Fruit fly (Drosophila melanogaster) whole organism, embryonic: Measurements from ENCODE around the gene Sys1.
A peak's percentile ranks its signal among the peaks of the same experiment; 100 is the strongest.

Experiments used
- CG10147 ChIP-seq: fragments of 200-800 bp; sonication (Bioruptor generic); optimal IDR thresholded peaks from 2 replicates; lab custom pipeline; 2019; ENCODE audit warnings: missing biosample characterization, mild to moderate bottlenecking, missing genetic modification characterization, moderate library complexity
- CG11247 ChIP-seq: fragments of 200-800 bp; sonication (Bioruptor generic); IDR thresholded peaks from 2 replicates; pipeline ENCODE4 v1.3.6; 2022; ENCODE audit warnings: missing biosample characterization, missing genetic modification characterization
- CG11504 ChIP-seq: fragments of 200-800 bp; sonication (Bioruptor generic); optimal IDR thresholded peaks from 3 replicates; lab custom pipeline; 2019; ENCODE audit warnings: missing biosample characterization, mild to moderate bottlenecking, missing genetic modification characterization, moderate library complexity
- CG12155 ChIP-seq: fragments of 200-800 bp; sonication (Bioruptor generic); optimal IDR thresholded peaks from 3 replicates; lab custom pipeline; 2016; ENCODE audit warnings: missing biosample characterization, missing genetic modification characterization
- CG12236 ChIP-seq: fragments of 200-800 bp; sonication (Bioruptor generic); optimal IDR thresholded peaks from 2 replicates; lab custom pipeline; 2016; ENCODE audit warnings: missing biosample characterization, missing genetic modification characterization
- CG13424 ChIP-seq: fragments of 200-800 bp; sonication (Bioruptor generic); optimal IDR thresholded peaks from 2 replicates; lab custom pipeline; 2019; ENCODE audit warnings: missing biosample characterization, mild to moderate bottlenecking, missing genetic modification characterization, moderate library complexity
- CG15073 ChIP-seq: fragments of 200-800 bp; sonication (Bioruptor generic); optimal IDR thresholded peaks from 2 replicates; lab custom pipeline; 2016; ENCODE audit warnings: missing biosample characterization, missing genetic modification characterization
- CG1647 ChIP-seq: fragments of 200-800 bp; sonication (Bioruptor generic); optimal IDR thresholded peaks from 3 replicates; lab custom pipeline; 2016; ENCODE audit warnings: missing biosample characterization, missing genetic modification characterization
- CG17359 ChIP-seq: fragments of 200-800 bp; sonication (Bioruptor generic); optimal IDR thresholded peaks from 3 replicates; lab custom pipeline; 2018; ENCODE audit warnings: missing biosample characterization, mild to moderate bottlenecking, missing genetic modification characterization, moderate library complexity
- CG18262 ChIP-seq: fragments of 200-800 bp; optimal IDR thresholded peaks from 3 replicates; lab custom pipeline; 2019; ENCODE audit warnings: missing biosample characterization, mild to moderate bottlenecking, missing genetic modification characterization, moderate library complexity
- CG18599 ChIP-seq: fragments of 200-800 bp; sonication (Bioruptor generic); optimal IDR thresholded peaks from 3 replicates; lab custom pipeline; 2017; ENCODE audit warnings: missing biosample characterization, missing genetic modification characterization, mild to moderate bottlenecking, moderate library complexity, missing genetic modification reagents
- CG18619 ChIP-seq: fragments of 200-800 bp; sonication (Bioruptor generic); optimal IDR thresholded peaks from 3 replicates; lab custom pipeline; 2017; ENCODE audit warnings: missing biosample characterization, mild to moderate bottlenecking, missing genetic modification characterization
- CG2875 ChIP-seq: fragments of 200-800 bp; sonication (Bioruptor generic); optimal IDR thresholded peaks from 2 replicates; lab custom pipeline; 2017; ENCODE audit warnings: missing biosample characterization, mild to moderate bottlenecking, missing genetic modification characterization, missing genetic modification reagents
- CG31388 ChIP-seq: fragments of 200-800 bp; sonication (Bioruptor generic); optimal IDR thresholded peaks from 2 replicates; lab custom pipeline; 2016; ENCODE audit warnings: missing biosample characterization, missing genetic modification characterization
- CG3163 ChIP-seq: fragments of 200-800 bp; sonication (Bioruptor generic); optimal IDR thresholded peaks from 3 replicates; lab custom pipeline; 2016; ENCODE audit warnings: missing biosample characterization, missing genetic modification characterization
- CG3847 ChIP-seq: fragments of 200-800 bp; sonication (Bioruptor generic); IDR thresholded peaks from 2 replicates; pipeline ENCODE4 v1.3.6; 2022; ENCODE audit warnings: missing biosample characterization, missing genetic modification characterization
- CG6689 ChIP-seq: fragments of 200-800 bp; sonication (Bioruptor generic); IDR thresholded peaks from 2 replicates; pipeline ENCODE4 v1.3.6; 2022; ENCODE audit warnings: missing biosample characterization, missing genetic modification characterization
- CG7928 ChIP-seq: fragments of 200-800 bp; sonication (Bioruptor generic); optimal IDR thresholded peaks from 2 replicates; lab custom pipeline; 2017; ENCODE audit warnings: missing biosample characterization, mild to moderate bottlenecking, missing genetic modification characterization
- CG7963 ChIP-seq: fragments of 200-800 bp; sonication (Bioruptor generic); IDR thresholded peaks from 3 replicates; pipeline ENCODE4 v1.3.6; 2022; ENCODE audit warnings: missing biosample characterization, missing genetic modification characterization; ENCODE audit not compliant: partially characterized antibody
- CG8388 ChIP-seq: fragments of 200-800 bp; sonication (Bioruptor generic); optimal IDR thresholded peaks from 2 replicates; lab custom pipeline; 2019; ENCODE audit warnings: missing biosample characterization, mild to moderate bottlenecking, missing genetic modification characterization, moderate library complexity
- CG8924 ChIP-seq: fragments of 200-800 bp; optimal IDR thresholded peaks from 3 replicates; lab custom pipeline; 2019; ENCODE audit warnings: missing biosample characterization, mild to moderate bottlenecking, missing genetic modification characterization, moderate library complexity
- CoRest ChIP-seq: fragments of 200-800 bp; sonication (Bioruptor generic); optimal IDR thresholded peaks from 3 replicates; lab custom pipeline; 2018; ENCODE audit warnings: missing biosample characterization, mild to moderate bottlenecking, missing genetic modification characterization, moderate library complexity
- D19A ChIP-seq: fragments of 200-800 bp; optimal IDR thresholded peaks from 3 replicates; lab custom pipeline; 2019; ENCODE audit warnings: missing biosample characterization, mild to moderate bottlenecking, missing genetic modification characterization, moderate library complexity
- Dll ChIP-seq: fragments of 200-800 bp; sonication (Bioruptor generic); IDR thresholded peaks from 4 replicates; pipeline ENCODE4 v1.3.6; 2022; ENCODE audit warnings: missing biosample characterization, missing genetic modification characterization; ENCODE audit not compliant: partially characterized antibody
- Doc2 ChIP-seq: fragments of 200-800 bp; sonication (Bioruptor generic); IDR thresholded peaks from 2 replicates; pipeline ENCODE4 v1.3.6; 2022; ENCODE audit warnings: missing biosample characterization, missing genetic modification characterization
- ERR ChIP-seq: fragments of 200-800 bp; sonication (Bioruptor generic); optimal IDR thresholded peaks from 2 replicates; lab custom pipeline; 2016; ENCODE audit warnings: missing biosample characterization, missing genetic modification characterization
- Eip74EF ChIP-seq, 2 experiments: fragments of 200-800 bp in 1 of 2; fragments of >200 bp in 1 of 2; sonication (Bioruptor generic) in 1 of 2; optimal IDR thresholded peaks; 2 replicates each; lab custom pipeline; 2017 to 2019; ENCODE audit warnings: missing biosample characterization in 2 of 2, missing genetic modification characterization in 2 of 2, mild to moderate bottlenecking in 1 of 2, moderate library complexity in 1 of 2
- Gug ChIP-seq: fragments of 200-800 bp; sonication (Bioruptor generic); IDR thresholded peaks from 4 replicates; pipeline ENCODE4 v1.3.6; 2022; ENCODE audit warnings: missing biosample characterization, missing genetic modification characterization
- Jarid2 ChIP-seq: fragments of 200-800 bp; sonication (Bioruptor generic); optimal IDR thresholded peaks from 3 replicates; lab custom pipeline; 2017; ENCODE audit warnings: mild to moderate bottlenecking, missing biosample characterization, missing genetic modification reagents, missing genetic modification characterization
- Myb ChIP-seq: fragments of 200-800 bp; sonication (Bioruptor generic); optimal IDR thresholded peaks from 2 replicates; lab custom pipeline; 2016; ENCODE audit warnings: missing biosample characterization, missing genetic modification characterization
- Sry-δ ChIP-seq: fragments of 200-800 bp; sonication (Bioruptor generic); optimal IDR thresholded peaks from 2 replicates; lab custom pipeline; 2016; ENCODE audit warnings: missing biosample characterization, missing genetic modification characterization
- aop ChIP-seq: fragments of 200-800 bp; sonication (Bioruptor generic); IDR thresholded peaks from 2 replicates; pipeline ENCODE4 v1.3.6; 2022; ENCODE audit warnings: missing biosample characterization, missing genetic modification characterization
- ash1 ChIP-seq: fragments of 200-800 bp; sonication (Bioruptor generic); optimal IDR thresholded peaks from 2 replicates; lab custom pipeline; 2018; ENCODE audit warnings: missing biosample characterization, mild to moderate bottlenecking, missing genetic modification characterization
- ato ChIP-seq: fragments of 200-800 bp; sonication (Bioruptor generic); IDR thresholded peaks from 2 replicates; pipeline ENCODE4 v1.3.6; 2022; ENCODE audit warnings: missing biosample characterization, missing genetic modification characterization; ENCODE audit not compliant: partially characterized antibody
- bsh ChIP-seq, 2 experiments: fragments of 200-800 bp; sonication (Bioruptor generic); optimal IDR thresholded peaks; 2 replicates each; lab custom pipeline; 2017 to 2018; ENCODE audit warnings: mild to moderate bottlenecking in 2 of 2, missing biosample characterization in 2 of 2, missing genetic modification characterization in 2 of 2, moderate library complexity in 1 of 2
- cato ChIP-seq: fragments of 200-800 bp; sonication (Bioruptor generic); optimal IDR thresholded peaks from 2 replicates; lab custom pipeline; 2016; ENCODE audit warnings: missing biosample characterization, missing genetic modification characterization, borderline replicate concordance
- chif ChIP-seq, 2 experiments: fragments of 200-800 bp; sonication (Bioruptor generic); optimal IDR thresholded peaks; 3 replicates each; lab custom pipeline; 2016; ENCODE audit warnings: missing biosample characterization in 2 of 2, missing genetic modification characterization in 2 of 2
- chinmo ChIP-seq: fragments of 200-800 bp; sonication (Bioruptor generic); IDR thresholded peaks from 4 replicates; pipeline ENCODE4 v1.3.6; 2022; ENCODE audit warnings: missing biosample characterization, missing genetic modification characterization; ENCODE audit not compliant: partially characterized antibody
- gem ChIP-seq: fragments of 200-800 bp; sonication (Bioruptor generic); optimal IDR thresholded peaks from 2 replicates; lab custom pipeline; 2019; ENCODE audit warnings: missing biosample characterization, mild to moderate bottlenecking, missing genetic modification characterization, moderate library complexity
- gsb-n ChIP-seq: fragments of 200-800 bp; sonication (Bioruptor generic); optimal IDR thresholded peaks from 3 replicates; lab custom pipeline; 2018; ENCODE audit warnings: missing biosample characterization, mild to moderate bottlenecking, missing genetic modification characterization
- h ChIP-seq: fragments of >200 bp; optimal IDR thresholded peaks from 2 replicates; lab custom pipeline; 2017
- kay ChIP-seq: fragments of 200-800 bp; sonication (Bioruptor generic); optimal IDR thresholded peaks from 2 replicates; lab custom pipeline; 2016; ENCODE audit warnings: missing biosample characterization, missing genetic modification characterization
- knrl ChIP-seq: fragments of 200-800 bp; sonication (Bioruptor generic); IDR thresholded peaks from 3 replicates; pipeline ENCODE4 v1.3.6; 2022; ENCODE audit warnings: missing biosample characterization, missing genetic modification characterization; ENCODE audit not compliant: partially characterized antibody
- mam ChIP-seq: fragments of 200-800 bp; sonication (Bioruptor generic); optimal IDR thresholded peaks from 3 replicates; lab custom pipeline; 2016; ENCODE audit warnings: missing biosample characterization, missing genetic modification characterization
- nerfin-1 ChIP-seq: fragments of 200-800 bp; sonication (Bioruptor generic); optimal IDR thresholded peaks from 3 replicates; lab custom pipeline; 2019; ENCODE audit warnings: missing biosample characterization, mild to moderate bottlenecking, missing genetic modification characterization, moderate library complexity
- pros ChIP-seq: fragments of 200-800 bp; sonication (Bioruptor generic); optimal IDR thresholded peaks from 3 replicates; lab custom pipeline; 2019; ENCODE audit warnings: missing biosample characterization, mild to moderate bottlenecking, missing genetic modification characterization, moderate library complexity
- ro ChIP-seq: fragments of 200-800 bp; sonication (Bioruptor generic); IDR thresholded peaks from 2 replicates; pipeline ENCODE4 v1.3.6; 2022; ENCODE audit warnings: missing biosample characterization, missing genetic modification characterization
- sens ChIP-seq: fragments of 200-800 bp; sonication (Bioruptor generic); peaks from one replicate; lab custom pipeline; 2016; ENCODE audit warnings: missing biosample characterization, missing genetic modification characterization
- so ChIP-seq: fragments of 200-800 bp; sonication (Bioruptor generic); IDR thresholded peaks from 3 replicates; pipeline ENCODE4 v1.3.6; 2022; ENCODE audit warnings: missing biosample characterization, missing genetic modification characterization
- sqz ChIP-seq: fragments of 200-800 bp; sonication (Bioruptor generic); optimal IDR thresholded peaks from 3 replicates; lab custom pipeline; 2018; ENCODE audit warnings: missing biosample characterization, mild to moderate bottlenecking, missing genetic modification characterization
- trh ChIP-seq: fragments of 200-800 bp; sonication (Bioruptor generic); optimal IDR thresholded peaks from 2 replicates; lab custom pipeline; 2016; ENCODE audit warnings: missing biosample characterization, missing genetic modification characterization

The Sys1 gene

dm6 chr3R:8619089-8619488 is 33.5 kb upstream of the Sys1 start (continued):
- TF ChIP-seq sqz (GFP tag; lab: Kevin White, UChicago) (no peak), CG12155 (GFP tag; lab: Kevin White, UChicago) (no peak), cato (GFP tag; lab: Kevin White, UChicago) (no peak), Eip74EF (GFP tag; optimal IDR thresholded peaks at IDR 0.05; lab: Kevin White, UChicago) (no peak), CG18619 (GFP tag; lab: Kevin White, UChicago) (no peak), Sry-δ (GFP tag; lab: Kevin White, UChicago) (no peak), CG13424 (tag; lab: Kevin White, UChicago) (no peak), chif (GFP tag; optimal IDR thresholded peaks at IDR 0.05; lab: Kevin White, UChicago) (no peak), CG7928 (GFP tag; lab: Kevin White, UChicago) (no peak), Dll (no peak), aop (GFP tag; lab: Robert Waterston, UW) (no peak), CG18599 (GFP tag; lab: Kevin White, UChicago) (peak; percentile 56), ash1 (GFP tag; lab: Kevin White, UChicago) (no peak), CG18262 (tag; lab: Kevin White, UChicago) (no peak), CG17359 (tag; lab: Kevin White, UChicago) (no peak), h (no peak), ato (no peak), sens (peak; percentile 43), bsh (GFP tag; optimal IDR thresholded peaks at IDR 0.05; lab: Kevin White, UChicago) (no peak), CG8388 (GFP tag; lab: Kevin White, UChicago) (no peak), D19A (tag; lab: Kevin White, UChicago) (no peak), CoRest (tag; lab: Kevin White, UChicago) (peak; percentile 2), CG2875 (GFP tag; lab: Kevin White, UChicago) (no peak), CG12236 (GFP tag; lab: Kevin White, UChicago) (no peak), CG6689 (GFP tag; lab: Robert Waterston, UW) (no peak), so (no peak), nerfin-1 (tag; lab: Kevin White, UChicago) (no peak), CG3847 (GFP tag; lab: Robert Waterston, UW) (no peak), CG7963 (no peak), CG31388 (GFP tag; lab: Kevin White, UChicago) (no peak), CG1647 (GFP tag; lab: Kevin White, UChicago) (no peak), CG15073 (no peak), gem (tag; lab: Kevin White, UChicago) (peak; percentile 18), CG11247 (no peak), CG10147 (GFP tag; lab: Kevin White, UChicago) (no peak), trh (GFP tag; lab: Kevin White, UChicago) (no peak), mam (GFP tag; lab: Kevin White, UChicago) (no peak), Doc2 (GFP tag; lab: Robert Waterston, UW) (no peak), Myb (no peak), kay (GFP tag; lab: Kevin White, UChicago) (no peak), chinmo (GFP tag; lab: Robert Waterston, UW) (no peak), pros (GFP tag; lab: Kevin White, UChicago) (no peak), CG11504 (peak; percentile 42), Jarid2 (no peak), CG3163 (GFP tag; lab: Kevin White, UChicago) (no peak), gsb-n (tag; lab: Kevin White, UChicago) (no peak), Gug (no peak), ERR (no peak), ro (GFP tag; lab: Robert Waterston, UW) (no peak), CG8924 (tag; lab: Kevin White, UChicago) (no peak), knrl (no peak)
